Fruit fly (Drosophila melanogaster) whole organism, pupa: ENCODE results near the gene CARPB.

Experiments used
- CG12605 ChIP-seq: fragments of 200-800 bp; sonication (Bioruptor generic); IDR thresholded peaks from 2 replicates; pipeline ENCODE4 v1.3.6; 2022; ENCODE audit warnings: missing biosample characterization, missing genetic modification characterization
- Pif1A ChIP-seq: fragments of 200-800 bp; sonication (Bioruptor generic); optimal IDR thresholded peaks from 3 replicates; lab custom pipeline; 2016; ENCODE audit warnings: missing biosample characterization, missing genetic modification characterization
- fd96Ca ChIP-seq: fragments of 200-800 bp; sonication (Bioruptor generic); IDR thresholded peaks from 3 replicates; pipeline ENCODE4 v1.3.6; 2022; ENCODE audit warnings: missing biosample characterization, missing genetic modification characterization

- TF ChIP-seq Pif1A (GFP tag; lab: Kevin White, UChicago) = no peak
- TF ChIP-seq CG12605 = no peak
- no peak for TF ChIP-seq fd96Ca (GFP tag; lab: Robert Waterston, UW)
These were observed 96.5 kb downstream of the CARPB start, which contains the start of gene CG9686 for dm6 chrX:9879570-9879969.
